Worm (Caenorhabditis elegans): ENCODE measurements around the gene srg-48.

Gene srg-48

DNA sequence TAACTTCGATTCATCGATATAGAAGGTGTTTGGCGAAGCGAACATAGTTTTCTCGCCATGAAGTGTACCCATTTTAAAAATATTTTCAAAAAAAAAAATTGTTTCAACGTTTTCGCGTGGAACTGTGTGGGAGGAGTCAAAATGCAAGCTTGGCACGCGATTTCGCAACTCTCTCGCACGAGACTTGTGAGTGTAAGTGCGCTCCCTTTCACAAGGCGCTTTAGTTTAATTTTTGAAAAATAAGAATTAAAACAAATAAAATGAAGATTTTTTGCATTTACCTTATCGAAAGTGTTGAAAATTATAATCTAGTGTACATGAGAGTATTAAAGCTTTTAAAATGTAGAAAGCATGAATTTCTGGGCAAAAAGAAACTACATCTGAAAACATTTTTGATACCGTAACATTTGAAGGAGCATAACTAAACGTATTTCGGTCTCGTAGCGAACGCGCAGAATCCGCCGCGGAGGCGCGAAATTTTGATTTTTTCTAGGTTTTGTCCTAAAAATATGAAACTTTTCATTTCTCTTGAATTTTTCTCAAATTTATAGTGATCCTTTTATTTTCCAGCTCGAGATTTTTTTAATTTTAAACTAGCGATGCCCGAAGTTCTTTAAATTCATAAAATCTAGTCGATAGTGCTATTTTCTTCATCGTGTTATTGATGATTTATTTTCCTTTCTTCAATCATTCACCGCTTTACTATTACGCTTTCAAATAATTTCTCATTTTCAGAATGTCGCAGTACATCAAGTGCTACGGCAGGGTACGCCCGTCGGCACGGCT lies 32.5 kb upstream of the srg-48 start, which contains the start of the genes cogc-2 and klp-18 (continued):
- TF ChIP-seq cebp-1 (GFP tag; IDR thresholded peaks at IDR 0.05), result peak; percentile 91
- TF ChIP-seq cebp-1 (tag; optimal IDR thresholded peaks at IDR 0.05), result peak; percentile 98
- no peak for TF ChIP-seq F39B2.1 (GFP tag; IDR thresholded peaks at IDR 0.05)
- TF ChIP-seq zim-3 (tag; optimal IDR thresholded peaks at IDR 0.05), result no peak
- TF ChIP-seq lin-54 (GFP tag; optimal IDR thresholded peaks at IDR 0.05), result peak; percentile 85
- TF ChIP-seq dpl-1 (GFP tag; optimal IDR thresholded peaks at IDR 0.05), result peak; percentile 84
- TF ChIP-seq lsl-1 (GFP tag; optimal IDR thresholded peaks at IDR 0.05), result peak; percentile 99
- TF ChIP-seq ceh-58 (GFP tag; IDR thresholded peaks at IDR 0.05), result no peak
- TF ChIP-seq Y53F4B.3 (GFP tag; IDR thresholded peaks at IDR 0.05), result peak; percentile 78
- no peak for TF ChIP-seq lag-1 (GFP tag; IDR thresholded peaks at IDR 0.05)
- peak; percentile 57; the same call in 1 of the 2 replicates for TF ChIP-seq nfyb-1 (GFP tag; IDR thresholded peaks at IDR 0.05)
- TF ChIP-seq attf-3 (GFP tag; conservative IDR thresholded peaks at IDR 0.05), result 0 out of 2 replicates have a peak, but pooled peaks have one; percentile 32
- TF ChIP-seq dpff-1 (tag; optimal IDR thresholded peaks at IDR 0.05), result no peak
- TF ChIP-seq nhr-90 (tag; optimal IDR thresholded peaks at IDR 0.05), result no peak
- TF ChIP-seq mes-4 (tag; optimal IDR thresholded peaks at IDR 0.05), result no peak
- 0 out of 2 replicates have a peak, but pooled peaks have one; percentile 20 for TF ChIP-seq egrh-3 (GFP tag; IDR thresholded peaks at IDR 0.05)
- no peak for TF ChIP-seq T07F8.4 (tag; optimal IDR thresholded peaks at IDR 0.05)
- 0 out of 2 replicates have a peak, but pooled peaks have one; percentile 26 for TF ChIP-seq Y79H2A.3 (GFP tag; conservative IDR thresholded peaks at IDR 0.05)
- peak; percentile 66 for TF ChIP-seq snpc-3.4 (tag; optimal IDR thresholded peaks at IDR 0.05)
- TF ChIP-seq ekl-4 (GFP tag; IDR thresholded peaks at IDR 0.05), result peak; percentile 88
- TF ChIP-seq D2030.7 (GFP tag; IDR thresholded peaks at IDR 0.05), result peak; percentile 98
- no peak for TF ChIP-seq F57C9.4 (tag; optimal IDR thresholded peaks at IDR 0.05)
- peak; percentile 99 for TF ChIP-seq ceh-91 (GFP tag; IDR thresholded peaks at IDR 0.05)
- no peak for TF ChIP-seq B0035.1 (tag; optimal IDR thresholded peaks at IDR 0.05)
- TF ChIP-seq egl-18 (GFP tag; IDR thresholded peaks at IDR 0.05), result no peak
- no peak for TF ChIP-seq rec-8 (tag; optimal IDR thresholded peaks at IDR 0.05)
- peak; percentile 20 for TF ChIP-seq K12H6.12 (tag; optimal IDR thresholded peaks at IDR 0.05)
- peak; percentile 58; the same call in 1 of the 2 replicates for TF ChIP-seq pbrm-1 (GFP tag; IDR thresholded peaks at IDR 0.05)
- TF ChIP-seq K11D2.4 (GFP tag; IDR thresholded peaks at IDR 0.05), result peak; percentile 49; the same call in 1 of the 2 replicates
- no peak for TF ChIP-seq nhr-179 (tag; optimal IDR thresholded peaks at IDR 0.05)
- TF ChIP-seq mxl-1 (tag; optimal IDR thresholded peaks at IDR 0.05), result no peak
- TF ChIP-seq dox-1 (GFP tag; IDR thresholded peaks at IDR 0.05), result peak; percentile 90
- TF ChIP-seq him-1 (tag; optimal IDR thresholded peaks at IDR 0.05), result peak; percentile 64
- peak; percentile 69 for TF ChIP-seq repo-1 (tag; optimal IDR thresholded peaks at IDR 0.05)
- peak; percentile 89 for TF ChIP-seq hsf-1 (GFP tag; IDR thresholded peaks at IDR 0.05)
- peak; percentile 52 for TF ChIP-seq hmg-1.2 (GFP tag; IDR thresholded peaks at IDR 0.05)
- TF ChIP-seq B0336.3 (GFP tag; IDR thresholded peaks at IDR 0.05), result peak; percentile 88
- TF ChIP-seq gei-17 (GFP tag; optimal IDR thresholded peaks at IDR 0.05), result no peak
- TF ChIP-seq ceh-27 (GFP tag; optimal IDR thresholded peaks at IDR 0.05), result peak; percentile 52
- no peak for TF ChIP-seq sptf-2 (GFP tag; optimal IDR thresholded peaks at IDR 0.05)
- TF ChIP-seq C06A6.2 (GFP tag; conservative IDR thresholded peaks at IDR 0.05), result 0 out of 2 replicates have a peak, but pooled peaks have one; percentile 47
- no peak for TF ChIP-seq mel-28 (tag; optimal IDR thresholded peaks at IDR 0.05; ENCODE audit: borderline replicate concordance)
- no peak for TF ChIP-seq F22D6.2 (tag; optimal IDR thresholded peaks at IDR 0.05)
- TF ChIP-seq F10E7.11 (tag; optimal IDR thresholded peaks at IDR 0.05), result no peak
- TF ChIP-seq Y56A3A.18 (GFP tag; IDR thresholded peaks at IDR 0.05), result no peak
- TF ChIP-seq Y53G8AR.9 (GFP tag; conservative IDR thresholded peaks at IDR 0.05), result peak; percentile 47; the same call in 1 of the 2 replicates
- no peak for TF ChIP-seq ztf-26 (tag; optimal IDR thresholded peaks at IDR 0.05)

Data from whole organism, young adult.